Worm (Caenorhabditis elegans): ENCODE measurements around the gene lgc-6.

ce11 chrIV:8367887-8368286, 28.2 kb downstream of the lgc-6 start:
- TF ChIP-seq hlh-15 (tag; optimal IDR thresholded peaks at IDR 0.05) (no peak), ceh-48 (tag; optimal IDR thresholded peaks at IDR 0.05) (no peak), sox-2 (GFP tag; IDR thresholded peaks at IDR 0.05) (no peak), ama-1 (optimal IDR thresholded peaks at IDR 0.05) (no peak), ceh-22 (tag; optimal IDR thresholded peaks at IDR 0.05) (no peak), gmeb-2 (tag; optimal IDR thresholded peaks at IDR 0.05) (no peak), T23F11.4 (GFP tag; optimal IDR thresholded peaks at IDR 0.05) (no peak), pqm-1 (tag; optimal IDR thresholded peaks at IDR 0.05) (no peak), ceh-34 (tag; optimal IDR thresholded peaks at IDR 0.05) (no peak), unc-86 (tag; optimal IDR thresholded peaks at IDR 0.05) (no peak), hlh-30 (tag; optimal IDR thresholded peaks at IDR 0.05; ENCODE audit: insufficient read depth) (no peak), tbx-2 (tag; optimal IDR thresholded peaks at IDR 0.05) (no peak), ceh-2 (tag; optimal IDR thresholded peaks at IDR 0.05) (no peak), ets-4 (tag; optimal IDR thresholded peaks at IDR 0.05) (no peak)
